Worm (Caenorhabditis elegans): ENCODE data around the gene kap-1.

kap-1 gene

ce11 chrIII:7365602-7366001 is 27.0 kb downstream of the kap-1 start, which contains the start of gene F08F8.11:
Gene F08F8.11, plus strand, starts transcription at chrIII:7365902.
- TF ChIP-seq unc-39 (tag; optimal IDR thresholded peaks at IDR 0.05) (no peak), ceh-82 (tag; optimal IDR thresholded peaks at IDR 0.05) (no peak), R02D3.7 (tag; optimal IDR thresholded peaks at IDR 0.05) (no peak), pha-4 (tag; optimal IDR thresholded peaks at IDR 0.05) (no peak), lin-39 (tag; optimal IDR thresholded peaks at IDR 0.05) (no peak), nhr-28 (tag; optimal IDR thresholded peaks at IDR 0.05) (no peak), pqm-1 (tag; optimal IDR thresholded peaks at IDR 0.05) (no peak), jun-1 (tag; optimal IDR thresholded peaks at IDR 0.05) (no peak)

ce11 chrIII:7367012-7367760 is 28.6 kb downstream of the kap-1 start, which contains the start of the genes T20B12.5 and T20B12.4:
Gene T20B12.5, minus strand, starts transcription at chrIII:7367112.
Gene T20B12.4, plus strand, starts transcription at chrIII:7367710.
- no peak for TF ChIP-seq ZK546.5 (tag; optimal IDR thresholded peaks at IDR 0.05)
- TF ChIP-seq nhr-23 (tag; optimal IDR thresholded peaks at IDR 0.05), result no peak
- TF ChIP-seq nhr-77 (tag; optimal IDR thresholded peaks at IDR 0.05), result no peak
- no peak for TF ChIP-seq egl-5 (tag; optimal IDR thresholded peaks at IDR 0.05)
- TF ChIP-seq nhr-67 (tag; optimal IDR thresholded peaks at IDR 0.05), result no peak
- no peak for TF ChIP-seq jun-1 (tag; optimal IDR thresholded peaks at IDR 0.05)
- no peak for TF ChIP-seq pha-4 (tag; optimal IDR thresholded peaks at IDR 0.05)
- no peak for TF ChIP-seq mdl-1 (tag; optimal IDR thresholded peaks at IDR 0.05)
- TF ChIP-seq mml-1 (tag; optimal IDR thresholded peaks at IDR 0.05), result no peak

- no peak for TF ChIP-seq fkh-2 (tag; optimal IDR thresholded peaks at IDR 0.05)
- TF ChIP-seq elt-2 (tag; optimal IDR thresholded peaks at IDR 0.05), result peak; percentile 15
- TF ChIP-seq nhr-23 (tag; optimal IDR thresholded peaks at IDR 0.05), result peak; percentile 62
- TF ChIP-seq nhr-28 (tag; optimal IDR thresholded peaks at IDR 0.05), result no peak
- TF ChIP-seq ceh-28 (tag; optimal IDR thresholded peaks at IDR 0.05), result no peak
- no peak for TF ChIP-seq zag-1 (tag; optimal IDR thresholded peaks at IDR 0.05)
- no peak for TF ChIP-seq pha-4 (tag; optimal IDR thresholded peaks at IDR 0.05)
- no peak for TF ChIP-seq nhr-237 (tag; optimal IDR thresholded peaks at IDR 0.05)
- no peak for TF ChIP-seq lin-39 (tag; optimal IDR thresholded peaks at IDR 0.05)
- no peak for TF ChIP-seq nhr-12 (tag; optimal IDR thresholded peaks at IDR 0.05)
- no peak for TF ChIP-seq ceh-9 (tag; optimal IDR thresholded peaks at IDR 0.05)
- TF ChIP-seq lin-15B (tag; optimal IDR thresholded peaks at IDR 0.05), result no peak
- TF ChIP-seq ztf-11 (tag; optimal IDR thresholded peaks at IDR 0.05), result no peak
- TF ChIP-seq egl-27 (tag; optimal IDR thresholded peaks at IDR 0.05), result no peak
- no peak for TF ChIP-seq nhr-67 (tag; optimal IDR thresholded peaks at IDR 0.05)
- peak; percentile 32 for TF ChIP-seq ztf-4 (tag; optimal IDR thresholded peaks at IDR 0.05)
- no peak for TF ChIP-seq unc-62 (GFP tag; optimal IDR thresholded peaks at IDR 0.05)
- no peak for TF ChIP-seq nhr-77 (tag; optimal IDR thresholded peaks at IDR 0.05)
- no peak for TF ChIP-seq mml-1 (tag; optimal IDR thresholded peaks at IDR 0.05)
- no peak for TF ChIP-seq aly-2 (tag; optimal IDR thresholded peaks at IDR 0.05)
- no peak for TF ChIP-seq skn-1 (tag; optimal IDR thresholded peaks at IDR 0.05)
- TF ChIP-seq hmg-11 (tag; optimal IDR thresholded peaks at IDR 0.05), result no peak
- TF ChIP-seq eor-1 (tag; optimal IDR thresholded peaks at IDR 0.05), result no peak
- no peak for TF ChIP-seq R02D3.7 (tag; optimal IDR thresholded peaks at IDR 0.05)
- TF ChIP-seq nfya-1 (tag; optimal IDR thresholded peaks at IDR 0.05; ENCODE audit: insufficient read depth), result no peak
- TF ChIP-seq snpc-4 (tag; optimal IDR thresholded peaks at IDR 0.05), result no peak
- TF ChIP-seq elt-1 (tag; optimal IDR thresholded peaks at IDR 0.05), result no peak
- TF ChIP-seq elt-3 (tag; optimal IDR thresholded peaks at IDR 0.05), result no peak
- no peak for TF ChIP-seq jun-1 (tag; optimal IDR thresholded peaks at IDR 0.05)
- TF ChIP-seq nhr-43 (tag; optimal IDR thresholded peaks at IDR 0.05; ENCODE audit: poor library complexity, severe bottlenecking), result peak; percentile 66
- TF ChIP-seq ceh-82 (tag; optimal IDR thresholded peaks at IDR 0.05), result no peak
- no peak for TF ChIP-seq unc-39 (tag; optimal IDR thresholded peaks at IDR 0.05)
- no peak for TF ChIP-seq tbx-2 (tag; optimal IDR thresholded peaks at IDR 0.05)
- TF ChIP-seq nhr-11 (tag; optimal IDR thresholded peaks at IDR 0.05), result no peak
- TF ChIP-seq ama-1 (optimal IDR thresholded peaks at IDR 0.05), result peak; percentile 81
- no peak for TF ChIP-seq nhr-25 (tag; optimal IDR thresholded peaks at IDR 0.05)
- TF ChIP-seq pqm-1 (tag; optimal IDR thresholded peaks at IDR 0.05), result no peak
- no peak for TF ChIP-seq nhr-76 (tag; optimal IDR thresholded peaks at IDR 0.05)
- TF ChIP-seq mdl-1 (tag; optimal IDR thresholded peaks at IDR 0.05), result no peak
- TF ChIP-seq sea-2 (GFP tag; optimal IDR thresholded peaks at IDR 0.05), result no peak
- TF ChIP-seq egl-5 (tag; optimal IDR thresholded peaks at IDR 0.05), result no peak
- TF ChIP-seq ZK546.5 (tag; optimal IDR thresholded peaks at IDR 0.05), result no peak
- no peak for TF ChIP-seq fkh-10 (GFP tag; optimal IDR thresholded peaks at IDR 0.05)
- TF ChIP-seq lsy-12 (tag; optimal IDR thresholded peaks at IDR 0.05), result peak; percentile 78
- no peak for TF ChIP-seq daf-12 (tag; optimal IDR thresholded peaks at IDR 0.05)
These were observed 30.9 kb downstream of the kap-1 start for ce11 chrIII:7369394-7370024.

Data from whole organism, L3 larva.